Fruit fly (Drosophila melanogaster) whole organism, embryonic: ENCODE measurements around the gene FIG4.
A peak's percentile ranks its signal among the peaks of the same experiment; 100 is the strongest.

ENCODE experiments used
- Aef1 ChIP-seq: fragments of 200-800 bp; sonication (Bioruptor generic); IDR thresholded peaks from 3 replicates; pipeline ENCODE4 v1.3.6; 2022; ENCODE audit warnings: missing biosample characterization, missing genetic modification characterization
- Atf-2 ChIP-seq: fragments of 200-800 bp; sonication (Bioruptor generic); optimal IDR thresholded peaks from 2 replicates; lab custom pipeline; 2016; ENCODE audit warnings: missing biosample characterization, missing genetic modification characterization
- Bdp1 ChIP-seq: fragments of 200-800 bp; sonication (Bioruptor generic); optimal IDR thresholded peaks from 3 replicates; lab custom pipeline; 2016; ENCODE audit warnings: missing biosample characterization, missing genetic modification characterization
- CG10565 ChIP-seq: fragments of 200-800 bp; sonication (Bioruptor generic); optimal IDR thresholded peaks from 3 replicates; lab custom pipeline; 2016; ENCODE audit warnings: missing biosample characterization, mild to moderate bottlenecking, missing genetic modification characterization
- CG11696 ChIP-seq: fragments of 200-800 bp; sonication (Bioruptor generic); IDR thresholded peaks from 2 replicates; pipeline ENCODE4 v1.3.6; 2022; ENCODE audit warnings: missing biosample characterization, missing genetic modification characterization
- CG12155 ChIP-seq: fragments of 200-800 bp; sonication (Bioruptor generic); optimal IDR thresholded peaks from 3 replicates; lab custom pipeline; 2016; ENCODE audit warnings: missing biosample characterization, missing genetic modification characterization
- CG12236 ChIP-seq: fragments of 200-800 bp; sonication (Bioruptor generic); optimal IDR thresholded peaks from 2 replicates; lab custom pipeline; 2016; ENCODE audit warnings: missing biosample characterization, missing genetic modification characterization
- CG12299 ChIP-seq: fragments of 200-800 bp; sonication (Bioruptor generic); optimal IDR thresholded peaks from 2 replicates; lab custom pipeline; 2018; ENCODE audit warnings: missing biosample characterization, mild to moderate bottlenecking, missing genetic modification characterization
- CG12659 ChIP-seq: fragments of 200-800 bp; sonication (Bioruptor generic); optimal IDR thresholded peaks from 3 replicates; lab custom pipeline; 2017; ENCODE audit warnings: mild to moderate bottlenecking, missing biosample characterization, missing genetic modification reagents, missing genetic modification characterization
- CG12744 ChIP-seq: fragments of 200-800 bp; sonication (Bioruptor generic); optimal IDR thresholded peaks from 2 replicates; lab custom pipeline; 2016; ENCODE audit warnings: missing biosample characterization, missing genetic modification characterization
- CG15011 ChIP-seq: fragments of 200-800 bp; sonication (Bioruptor generic); optimal IDR thresholded peaks from 3 replicates; lab custom pipeline; 2018; ENCODE audit warnings: missing biosample characterization, mild to moderate bottlenecking, missing genetic modification characterization
- CG15479 ChIP-seq: fragments of 200-800 bp; sonication (Bioruptor generic); optimal IDR thresholded peaks from 3 replicates; lab custom pipeline; 2019; ENCODE audit warnings: missing biosample characterization, mild to moderate bottlenecking, missing genetic modification characterization, moderate library complexity
- CG15514 ChIP-seq: fragments of 200-800 bp; sonication (Bioruptor generic); optimal IDR thresholded peaks from 3 replicates; lab custom pipeline; 2017; ENCODE audit warnings: missing biosample characterization, missing genetic modification characterization, mild to moderate bottlenecking, moderate library complexity, missing genetic modification reagents
- CG1603 ChIP-seq: fragments of 200-800 bp; sonication (Bioruptor generic); optimal IDR thresholded peaks from 2 replicates; lab custom pipeline; 2019; ENCODE audit warnings: missing biosample characterization, mild to moderate bottlenecking, missing genetic modification characterization, moderate library complexity
- CG16863 ChIP-seq: fragments of 200-800 bp; sonication (Bioruptor generic); optimal IDR thresholded peaks from 3 replicates; lab custom pipeline; 2016; ENCODE audit warnings: missing biosample characterization, missing genetic modification characterization
- CG18011 ChIP-seq: fragments of 200-800 bp; sonication (Bioruptor generic); optimal IDR thresholded peaks from 2 replicates; lab custom pipeline; 2017; ENCODE audit warnings: missing biosample characterization, missing genetic modification characterization, mild to moderate bottlenecking, moderate library complexity, missing genotype
- CG2875 ChIP-seq: fragments of 200-800 bp; sonication (Bioruptor generic); optimal IDR thresholded peaks from 2 replicates; lab custom pipeline; 2017; ENCODE audit warnings: missing biosample characterization, mild to moderate bottlenecking, missing genetic modification characterization, missing genetic modification reagents
- CG32772 ChIP-seq: fragments of 200-800 bp; sonication (Bioruptor generic); IDR thresholded peaks from 2 replicates; pipeline ENCODE4 v1.3.6; 2022; ENCODE audit warnings: missing biosample characterization, missing genetic modification characterization
- CG3407 ChIP-seq: fragments of 200-800 bp; sonication (Bioruptor generic); optimal IDR thresholded peaks from 2 replicates; lab custom pipeline; 2018; ENCODE audit warnings: missing biosample characterization, mild to moderate bottlenecking, missing genetic modification characterization
- CG3838 ChIP-seq: fragments of 200-800 bp; sonication (Bioruptor generic); optimal IDR thresholded peaks from 3 replicates; lab custom pipeline; 2016; ENCODE audit warnings: missing biosample characterization, missing genetic modification characterization
- CG4282 ChIP-seq: fragments of 200-800 bp; sonication (Bioruptor generic); optimal IDR thresholded peaks from 2 replicates; lab custom pipeline; 2016; ENCODE audit warnings: missing biosample characterization, missing genetic modification characterization
- CG5245 ChIP-seq: fragments of 200-800 bp; sonication (Bioruptor generic); optimal IDR thresholded peaks from 3 replicates; lab custom pipeline; 2016; ENCODE audit warnings: missing biosample characterization, missing genetic modification characterization
- CG7786 ChIP-seq: fragments of 200-800 bp; sonication (Bioruptor generic); optimal IDR thresholded peaks from 2 replicates; lab custom pipeline; 2016; ENCODE audit warnings: missing biosample characterization, missing genetic modification characterization
- CG7839 ChIP-seq: fragments of 200-800 bp; sonication (Bioruptor generic); optimal IDR thresholded peaks from 3 replicates; lab custom pipeline; 2018; ENCODE audit warnings: missing biosample characterization, mild to moderate bottlenecking, missing genetic modification characterization, moderate library complexity
- CG8281 ChIP-seq: fragments of 200-800 bp; sonication (Bioruptor generic); optimal IDR thresholded peaks from 2 replicates; lab custom pipeline; 2018; ENCODE audit warnings: missing biosample characterization, mild to moderate bottlenecking, missing genetic modification characterization, moderate library complexity
- CG9437 ChIP-seq: fragments of 200-800 bp; sonication (Bioruptor generic); optimal IDR thresholded peaks from 2 replicates; lab custom pipeline; 2018; ENCODE audit warnings: missing biosample characterization, mild to moderate bottlenecking, missing genetic modification characterization
- CG9876 ChIP-seq: fragments of 200-800 bp; sonication (Bioruptor generic); optimal IDR thresholded peaks from 2 replicates; lab custom pipeline; 2016; ENCODE audit warnings: missing biosample characterization, missing genetic modification characterization
- CTCF ChIP-seq: fragments of 200-800 bp; sonication (Bioruptor generic); optimal IDR thresholded peaks from 2 replicates; lab custom pipeline; 2017; ENCODE audit warnings: missing biosample characterization, mild to moderate bottlenecking, missing genetic modification characterization, moderate library complexity
- Doc3 ChIP-seq: fragments of 200-800 bp; sonication (Bioruptor generic); IDR thresholded peaks from 3 replicates; pipeline ENCODE4 v1.3.6; 2022; ENCODE audit warnings: missing biosample characterization, missing genetic modification characterization; ENCODE audit not compliant: partially characterized antibody
- ERR ChIP-seq: fragments of 200-800 bp; sonication (Bioruptor generic); optimal IDR thresholded peaks from 2 replicates; lab custom pipeline; 2016; ENCODE audit warnings: missing biosample characterization, missing genetic modification characterization
- Hey ChIP-seq: fragments of 200-800 bp; sonication (Bioruptor generic); optimal IDR thresholded peaks from 3 replicates; lab custom pipeline; 2018; ENCODE audit warnings: missing biosample characterization, mild to moderate bottlenecking, missing genetic modification characterization
- Med ChIP-seq: fragments of 200-800 bp; sonication (Bioruptor generic); peaks from one replicate; lab custom pipeline; 2016; ENCODE audit warnings: missing biosample characterization, missing genetic modification characterization, mild to moderate bottlenecking, inconsistent platforms, moderate library complexity
- Pdp1 ChIP-seq, 2 experiments: fragments of 200-800 bp; sonication (Bioruptor generic); optimal IDR thresholded peaks; 3 replicates each; lab custom pipeline; 2016; ENCODE audit warnings: missing biosample characterization in 2 of 2, missing genetic modification characterization in 2 of 2, mild to moderate bottlenecking in 1 of 2, moderate library complexity in 1 of 2
- Sin3A ChIP-seq: fragments of >200 bp; optimal IDR thresholded peaks from 2 replicates; lab custom pipeline; 2018
- Ssrp ChIP-seq: fragments of 200-800 bp; sonication (Bioruptor generic); optimal IDR thresholded peaks from 2 replicates; lab custom pipeline; 2018; ENCODE audit warnings: missing biosample characterization, mild to moderate bottlenecking, missing genetic modification characterization, moderate library complexity
- al ChIP-seq: fragments of 200-800 bp; sonication (Bioruptor generic); IDR thresholded peaks from 2 replicates; pipeline ENCODE4 v1.3.6; 2022; ENCODE audit warnings: missing biosample characterization, missing genetic modification characterization
- cg ChIP-seq: fragments of 200-800 bp; sonication (Bioruptor generic); optimal IDR thresholded peaks from 3 replicates; lab custom pipeline; 2019; ENCODE audit warnings: missing biosample characterization, mild to moderate bottlenecking, missing genetic modification characterization, moderate library complexity
- chinmo ChIP-seq: fragments of 200-800 bp; sonication (Bioruptor generic); IDR thresholded peaks from 4 replicates; pipeline ENCODE4 v1.3.6; 2022; ENCODE audit warnings: missing biosample characterization, missing genetic modification characterization; ENCODE audit not compliant: partially characterized antibody
- gcm ChIP-seq: fragments of 200-800 bp; sonication (Bioruptor generic); optimal IDR thresholded peaks from 2 replicates; lab custom pipeline; 2019; ENCODE audit warnings: missing biosample characterization, mild to moderate bottlenecking, missing genetic modification characterization, moderate library complexity
- gro ChIP-seq: fragments of 200-800 bp; sonication (Bioruptor generic); optimal IDR thresholded peaks from 2 replicates; lab custom pipeline; 2016; ENCODE audit warnings: missing biosample characterization, missing genetic modification characterization
- insv ChIP-seq, 2 experiments: fragments of 200-800 bp; sonication (Bioruptor generic); optimal IDR thresholded peaks; 3 replicates each; lab custom pipeline; 2016 to 2018; ENCODE audit warnings: missing biosample characterization in 2 of 2, missing genetic modification characterization in 2 of 2
- knrl ChIP-seq: fragments of 200-800 bp; sonication (Bioruptor generic); IDR thresholded peaks from 3 replicates; pipeline ENCODE4 v1.3.6; 2022; ENCODE audit warnings: missing biosample characterization, missing genetic modification characterization; ENCODE audit not compliant: partially characterized antibody
- onecut ChIP-seq: fragments of 200-800 bp; sonication (Bioruptor generic); IDR thresholded peaks from 2 replicates; pipeline ENCODE4 v1.3.6; 2022; ENCODE audit warnings: missing biosample characterization, missing genetic modification characterization
- pan ChIP-seq, 4 experiments: fragments of >200 bp in 3 of 4; fragments of 200-800 bp in 1 of 4; sonication (Bioruptor generic) in 1 of 4; optimal IDR thresholded peaks in 3 of 4; IDR thresholded peaks in 1 of 4; 2 replicates each; pipeline versions ENCODE4 v1.3.6 to Lab custom; 2017 to 2022; ENCODE audit warnings: missing biosample characterization in 2 of 4, missing genetic modification characterization in 2 of 4, mixed read lengths in 1 of 4
- pum ChIP-seq: fragments of 200-800 bp; sonication (Bioruptor generic); optimal IDR thresholded peaks from 2 replicates; lab custom pipeline; 2016; ENCODE audit warnings: missing biosample characterization, missing genetic modification characterization
- run ChIP-seq: fragments of 200-800 bp; sonication (Bioruptor generic); optimal IDR thresholded peaks from 3 replicates; lab custom pipeline; 2018; ENCODE audit warnings: missing biosample characterization, mild to moderate bottlenecking, missing genetic modification characterization
- sima ChIP-seq: fragments of 200-800 bp; sonication (Bioruptor generic); optimal IDR thresholded peaks from 2 replicates; lab custom pipeline; 2016; ENCODE audit warnings: missing biosample characterization, missing genetic modification characterization
- sna ChIP-seq: fragments of 200-800 bp; sonication (Bioruptor generic); IDR thresholded peaks from 2 replicates; pipeline ENCODE4 v1.3.6; 2022; ENCODE audit warnings: missing biosample characterization, missing genetic modification characterization; ENCODE audit not compliant: partially characterized antibody
- so ChIP-seq: fragments of 200-800 bp; sonication (Bioruptor generic); IDR thresholded peaks from 3 replicates; pipeline ENCODE4 v1.3.6; 2022; ENCODE audit warnings: missing biosample characterization, missing genetic modification characterization
- tin ChIP-seq: fragments of 200-800 bp; sonication (Bioruptor generic); optimal IDR thresholded peaks from 3 replicates; lab custom pipeline; 2016; ENCODE audit warnings: missing biosample characterization, missing genetic modification characterization
- vvl ChIP-seq: fragments of 200-800 bp; sonication (Bioruptor generic); IDR thresholded peaks from 2 replicates; pipeline ENCODE4 v1.3.6; 2022; ENCODE audit warnings: missing biosample characterization, missing genetic modification characterization
- wor ChIP-seq: fragments of 200-800 bp; sonication (Bioruptor generic); IDR thresholded peaks from 2 replicates; pipeline ENCODE4 v1.3.6; 2022; ENCODE audit warnings: missing biosample characterization, missing genetic modification characterization

Gene FIG4

dm6 chr2L:4459543-4459942 lies 5.4 kb upstream of the FIG4 start, which contains the start of the genes mRpL27 and CG15435 (continued):
- TF ChIP-seq CG15514 (peak; percentile 61), chinmo (GFP tag; lab: Robert Waterston, UW) (no peak), so (GFP tag; lab: Robert Waterston, UW) (no peak), Atf-2 (GFP tag; lab: Kevin White, UChicago) (no peak), cg (GFP tag; lab: Kevin White, UChicago) (no peak), wor (no peak), CG3838 (GFP tag; lab: Kevin White, UChicago) (no peak), CG12299 (peak; percentile 58), CG12155 (GFP tag; lab: Kevin White, UChicago) (peak; percentile 20), CG8281 (tag; lab: Kevin White, UChicago) (no peak), gro (GFP tag; lab: Kevin White, UChicago) (no peak), insv (GFP tag; optimal IDR thresholded peaks at IDR 0.05; lab: Kevin White, UChicago) (no peak), Bdp1 (GFP tag; lab: Kevin White, UChicago) (peak; percentile 14), CG5245 (GFP tag; lab: Kevin White, UChicago) (no peak), CG3407 (GFP tag; lab: Kevin White, UChicago) (no peak), pan (optimal IDR thresholded peaks at IDR 0.05; lab: Kevin White, UChicago) (no peak), pan (GFP tag; optimal IDR thresholded peaks at IDR 0.05 in 1 of 2, IDR thresholded peaks at IDR 0.05 in 1 of 2) (peak in 1 of 2 experiments; percentile 20), ERR (no peak), vvl (GFP tag; lab: Robert Waterston, UW) (peak; percentile 62), CG9876 (GFP tag; lab: Kevin White, UChicago) (no peak), CG7839 (peak; percentile 49), al (GFP tag; lab: Robert Waterston, UW) (no peak), CG12744 (GFP tag; lab: Kevin White, UChicago) (no peak), CG18011 (no peak), pum (GFP tag; lab: Kevin White, UChicago) (no peak), gcm (GFP tag; lab: Kevin White, UChicago) (no peak), CG16863 (GFP tag; lab: Kevin White, UChicago) (no peak), sima (GFP tag; lab: Kevin White, UChicago) (no peak), run (tag; lab: Kevin White, UChicago) (no peak), CG7786 (GFP tag; lab: Kevin White, UChicago) (no peak), Med (GFP tag; lab: Kevin White, UChicago) (peak; percentile 79), Pdp1 (GFP tag; optimal IDR thresholded peaks at IDR 0.05; lab: Kevin White, UChicago) (peak in 1 of 2 experiments; percentile 95), CG15479 (GFP tag; lab: Kevin White, UChicago) (peak; percentile 70), CTCF (no peak), CG11696 (GFP tag; lab: Robert Waterston, UW) (no peak), CG10565 (GFP tag; lab: Kevin White, UChicago) (no peak), Aef1 (GFP tag; lab: Robert Waterston, UW) (no peak), CG1603 (peak; percentile 37), onecut (no peak), CG12659 (peak; percentile 76), sna (GFP tag; lab: Robert Waterston, UW) (no peak), tin (GFP tag; lab: Kevin White, UChicago) (no peak), CG12236 (GFP tag; lab: Kevin White, UChicago) (no peak), CG15011 (GFP tag; lab: Kevin White, UChicago) (no peak), CG4282 (GFP tag; lab: Kevin White, UChicago) (no peak), Hey (tag; lab: Kevin White, UChicago) (no peak), Ssrp (tag; lab: Kevin White, UChicago) (no peak), CG2875 (GFP tag; lab: Kevin White, UChicago) (no peak), knrl (GFP tag; lab: Robert Waterston, UW) (no peak), Doc3 (GFP tag; lab: Robert Waterston, UW) (no peak), CG9437 (GFP tag; lab: Kevin White, UChicago) (no peak), CG32772 (GFP tag; lab: Robert Waterston, UW) (no peak), Sin3A (peak; percentile 77)
